Worm (Caenorhabditis elegans) whole organism, young adult: ENCODE measurements around the gene col-165.
"Not testable (repeated sequence)": the region's sequence is repeated elsewhere in the genome, so short reads cannot be mapped to it uniquely, and the experiment has no call there.

Experiments used
- madf-8 ChIP-seq: fragments of 200-800 bp; sonication (Bioruptor generic); conservative IDR thresholded peaks from 2 replicates; pipeline ENCODE4 v1.3.6; 2022; ENCODE audit warnings: missing genetic modification reagents, missing genetic modification characterization, missing compliant biosample characterization
- pha-4 ChIP-seq: fragments of 150-350 bp; sonication (generic microtip); optimal IDR thresholded peaks from 2 replicates; lab custom pipeline; 2014; ENCODE audit warnings: missing biosample characterization, missing genetic modification reagents, missing genetic modification characterization

DNA sequence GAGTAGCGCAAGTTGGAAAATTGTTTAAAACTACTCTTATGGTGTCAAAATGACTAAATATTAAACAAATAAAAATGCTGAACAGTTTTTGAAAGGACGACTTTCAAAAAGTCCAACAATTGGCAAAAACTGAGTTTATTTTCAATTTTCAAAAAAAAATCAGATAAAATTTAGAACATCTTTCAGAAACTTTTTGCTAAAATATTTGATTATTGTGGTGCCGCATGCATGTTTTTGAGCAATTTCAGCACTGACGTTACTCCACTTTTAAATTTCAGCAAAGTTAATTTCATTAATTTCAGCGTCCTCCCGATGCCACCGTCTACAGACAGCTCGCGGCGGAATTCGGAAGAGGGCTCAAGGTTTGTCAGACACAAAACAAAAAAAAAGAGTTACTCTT is 14.1 kb upstream of the col-165 start, which contains the start of gene cst-1:
- not testable (repeated sequence) for TF ChIP-seq pha-4; madf-8 (GFP tag; lab: Robert Waterston, UW)
